Worm (Caenorhabditis elegans) whole organism, late embryonic: ENCODE results near the gene C27A2.12.

Experiments
- C38D4.7 ChIP-seq: fragments of 200-800 bp; sonication (Bioruptor generic); optimal IDR thresholded peaks from 2 replicates; lab custom pipeline; 2018; ENCODE audit warnings: mild to moderate bottlenecking, missing genetic modification characterization, moderate library complexity, missing compliant biosample characterization
- ama-1 ChIP-seq: fragments of 150-350 bp; optimal IDR thresholded peaks from 2 replicates; lab custom pipeline; 2014
- ceh-22 ChIP-seq: sonication (generic microtip); optimal IDR thresholded peaks from 2 replicates; lab custom pipeline; 2017; ENCODE audit warnings: missing biosample characterization, missing genetic modification characterization
- fkh-10 ChIP-seq: fragments of 150-350 bp; optimal IDR thresholded peaks from 2 replicates; lab custom pipeline; 2014; ENCODE audit warnings: missing biosample characterization, missing genetic modification reagents, missing genetic modification characterization
- lin-11 ChIP-seq: fragments of 200-800 bp; sonication (Bioruptor generic); optimal IDR thresholded peaks from 2 replicates; lab custom pipeline; 2018; ENCODE audit warnings: mild to moderate bottlenecking, missing genetic modification characterization, missing compliant biosample characterization
- nhr-11 ChIP-seq: fragments of 150-350 bp; optimal IDR thresholded peaks from 2 replicates; lab custom pipeline; 2014; ENCODE audit warnings: missing biosample characterization, missing genetic modification characterization
- pha-4 ChIP-seq: fragments of 150-350 bp; optimal IDR thresholded peaks from 2 replicates; lab custom pipeline; 2018; ENCODE audit warnings: missing biosample characterization, missing genetic modification reagents, missing genetic modification characterization
- zip-5 ChIP-seq: sonication (generic microtip); optimal IDR thresholded peaks from 2 replicates; lab custom pipeline; 2016; ENCODE audit warnings: missing genetic modification characterization, missing compliant biosample characterization
- ztf-16 ChIP-seq: sonication (generic microtip); optimal IDR thresholded peaks from 2 replicates; lab custom pipeline; 2017; ENCODE audit warnings: missing genetic modification characterization, missing compliant biosample characterization

- TF ChIP-seq ceh-22 (tag; lab: Kevin White, UChicago) (peak; percentile 28), zip-5 (tag; lab: Kevin White, UChicago) (peak; percentile 79), fkh-10 (peak; percentile 79), nhr-11 (tag; lab: Kevin White, UChicago) (no peak), pha-4 (no peak), lin-11 (tag; lab: Kevin White, UChicago) (peak; percentile 94), ama-1 (lab: Kevin White, UChicago) (no peak), ztf-16 (tag; lab: Kevin White, UChicago) (peak; percentile 96), C38D4.7 (peak; percentile 96)
Measured at ce11 chrII:5105020-5105419, 47.1 kb upstream of the C27A2.12 start.
